Worm (Caenorhabditis elegans): ENCODE measurements around the gene Y57G7A.5.

ce11 chrII:1293157-1293556 is 17.8 kb upstream of the Y57G7A.5 start, which contains the start of gene srz-64:
- TF ChIP-seq tbx-9 (tag; optimal IDR thresholded peaks at IDR 0.05; ENCODE audit: borderline replicate concordance) (no peak), repo-1 (tag; optimal IDR thresholded peaks at IDR 0.05) (no peak), let-607 (tag; optimal IDR thresholded peaks at IDR 0.05) (no peak), nhr-90 (tag; optimal IDR thresholded peaks at IDR 0.05) (no peak), unc-62 (GFP tag; optimal IDR thresholded peaks at IDR 0.05) (no peak), pha-4 (tag; optimal IDR thresholded peaks at IDR 0.05) (no peak), him-1 (tag; optimal IDR thresholded peaks at IDR 0.05) (no peak), sdz-38 (tag; optimal IDR thresholded peaks at IDR 0.05) (no peak), F49E8.2 (tag; optimal IDR thresholded peaks at IDR 0.05; ENCODE audit: insufficient read depth) (no peak), ets-4 (GFP tag; optimal IDR thresholded peaks at IDR 0.05) (no peak), F33H1.4 (GFP tag; IDR thresholded peaks at IDR 0.05) (no peak), snpc-4 (GFP tag; optimal IDR thresholded peaks at IDR 0.05) (no peak), snpc-4 (tag; optimal IDR thresholded peaks at IDR 0.05) (no peak), lin-26 (GFP tag; IDR thresholded peaks at IDR 0.05) (no peak), lin-35 (GFP tag; optimal IDR thresholded peaks at IDR 0.05) (no peak)

All from whole organism, young adult.